Fruit fly (Drosophila melanogaster) whole organism, embryonic: ENCODE results near the gene Ide.

Source experiments
- Abd-B ChIP-seq: fragments of 200-800 bp; sonication (Bioruptor generic); optimal IDR thresholded peaks from 2 replicates; lab custom pipeline; 2018; ENCODE audit warnings: missing biosample characterization, mild to moderate bottlenecking, missing genetic modification characterization, moderate library complexity
- Atf3 ChIP-seq: fragments of 200-800 bp; sonication (Bioruptor generic); optimal IDR thresholded peaks from 3 replicates; lab custom pipeline; 2016; ENCODE audit warnings: missing biosample characterization, missing genetic modification characterization
- Atf6 ChIP-seq: fragments of 200-800 bp; sonication (Bioruptor generic); IDR thresholded peaks from 2 replicates; pipeline ENCODE4 v1.3.6; 2022; ENCODE audit warnings: missing biosample characterization, missing genetic modification characterization
- Bgb ChIP-seq: fragments of 200-800 bp; sonication (Bioruptor generic); IDR thresholded peaks from 2 replicates; pipeline ENCODE4 v1.3.6; 2022; ENCODE audit warnings: missing biosample characterization, missing genetic modification characterization; ENCODE audit not compliant: partially characterized antibody
- CG11247 ChIP-seq: fragments of 200-800 bp; sonication (Bioruptor generic); IDR thresholded peaks from 2 replicates; pipeline ENCODE4 v1.3.6; 2022; ENCODE audit warnings: missing biosample characterization, missing genetic modification characterization
- CG11560 ChIP-seq: fragments of 200-800 bp; sonication (Bioruptor generic); IDR thresholded peaks from 3 replicates; pipeline ENCODE4 v1.3.6; 2022; ENCODE audit warnings: missing biosample characterization, missing genetic modification characterization
- CG11695 ChIP-seq: fragments of 200-800 bp; sonication (Bioruptor generic); IDR thresholded peaks from 3 replicates; pipeline ENCODE4 v1.3.6; 2022; ENCODE audit warnings: missing biosample characterization, missing genetic modification characterization
- CG12236 ChIP-seq: fragments of 200-800 bp; sonication (Bioruptor generic); optimal IDR thresholded peaks from 2 replicates; lab custom pipeline; 2016; ENCODE audit warnings: missing biosample characterization, missing genetic modification characterization
- CG12769 ChIP-seq: fragments of 200-800 bp; sonication (Bioruptor generic); optimal IDR thresholded peaks from 2 replicates; lab custom pipeline; 2019; ENCODE audit warnings: missing biosample characterization, mild to moderate bottlenecking, missing genetic modification characterization, moderate library complexity
- CG13123 ChIP-seq: fragments of 200-800 bp; sonication (Bioruptor generic); optimal IDR thresholded peaks from 2 replicates; lab custom pipeline; 2016; ENCODE audit warnings: missing biosample characterization, missing genetic modification characterization
- CG14050 ChIP-seq: fragments of 200-800 bp; sonication (Bioruptor generic); IDR thresholded peaks from 3 replicates; pipeline ENCODE4 v1.3.6; 2022; ENCODE audit warnings: missing biosample characterization, missing genetic modification characterization
- CG14667 ChIP-seq: fragments of 200-800 bp; sonication (Bioruptor generic); IDR thresholded peaks from 2 replicates; pipeline ENCODE4 v1.3.6; 2022; ENCODE audit warnings: missing biosample characterization, missing genetic modification characterization
- CG15073 ChIP-seq: fragments of 200-800 bp; sonication (Bioruptor generic); optimal IDR thresholded peaks from 2 replicates; lab custom pipeline; 2016; ENCODE audit warnings: missing biosample characterization, missing genetic modification characterization
- CG1529 ChIP-seq: fragments of 200-800 bp; sonication (Bioruptor generic); optimal IDR thresholded peaks from 3 replicates; lab custom pipeline; 2018; ENCODE audit warnings: missing biosample characterization, missing genetic modification characterization
- CG18619 ChIP-seq: fragments of 200-800 bp; sonication (Bioruptor generic); optimal IDR thresholded peaks from 3 replicates; lab custom pipeline; 2017; ENCODE audit warnings: missing biosample characterization, mild to moderate bottlenecking, missing genetic modification characterization
- CG31441 ChIP-seq: fragments of 200-800 bp; sonication (Bioruptor generic); IDR thresholded peaks from 2 replicates; pipeline ENCODE4 v1.3.6; 2022; ENCODE audit warnings: missing biosample characterization, missing genetic modification characterization
- CG32532 ChIP-seq: fragments of 200-800 bp; sonication (Bioruptor generic); IDR thresholded peaks from 2 replicates; pipeline ENCODE4 v1.3.6; 2022; ENCODE audit warnings: missing biosample characterization, missing genetic modification characterization
- CG34376 ChIP-seq: fragments of 200-800 bp; sonication (Bioruptor generic); optimal IDR thresholded peaks from 2 replicates; lab custom pipeline; 2018; ENCODE audit warnings: missing biosample characterization, mild to moderate bottlenecking, missing genetic modification characterization
- CG6765 ChIP-seq: fragments of 200-800 bp; sonication (Bioruptor generic); optimal IDR thresholded peaks from 3 replicates; lab custom pipeline; 2017; ENCODE audit warnings: missing biosample characterization, mild to moderate bottlenecking, missing genetic modification characterization
- CG6791 ChIP-seq: fragments of 200-800 bp; sonication (Bioruptor generic); IDR thresholded peaks from 3 replicates; pipeline ENCODE4 v1.3.6; 2022; ENCODE audit warnings: missing biosample characterization, missing genetic modification characterization; ENCODE audit not compliant: partially characterized antibody
- CG7372 ChIP-seq: fragments of 200-800 bp; sonication (Bioruptor generic); IDR thresholded peaks from 2 replicates; pipeline ENCODE4 v1.3.6; 2022; ENCODE audit warnings: missing biosample characterization, missing genetic modification characterization
- CG7745 ChIP-seq: fragments of 200-800 bp; sonication (Bioruptor generic); optimal IDR thresholded peaks from 2 replicates; lab custom pipeline; 2018; ENCODE audit warnings: missing biosample characterization, mild to moderate bottlenecking, missing genetic modification characterization, moderate library complexity
- CG8089 ChIP-seq: fragments of 200-800 bp; sonication (Bioruptor generic); optimal IDR thresholded peaks from 3 replicates; lab custom pipeline; 2016; ENCODE audit warnings: missing biosample characterization, missing genetic modification characterization
- CG9932 ChIP-seq: fragments of 200-800 bp; sonication (Bioruptor generic); IDR thresholded peaks from 2 replicates; pipeline ENCODE4 v1.3.6; 2022; ENCODE audit warnings: missing biosample characterization, missing genetic modification characterization
- CHES-1-like ChIP-seq: fragments of 200-800 bp; sonication (Bioruptor generic); optimal IDR thresholded peaks from 2 replicates; lab custom pipeline; 2016; ENCODE audit warnings: missing biosample characterization, missing genetic modification characterization
- Drgx ChIP-seq: fragments of 200-800 bp; sonication (Bioruptor generic); IDR thresholded peaks from 2 replicates; pipeline ENCODE4 v1.3.6; 2022; ENCODE audit warnings: missing biosample characterization, missing genetic modification characterization
- Elba2 ChIP-seq: fragments of 200-800 bp; sonication (Bioruptor generic); optimal IDR thresholded peaks from 3 replicates; lab custom pipeline; 2016; ENCODE audit warnings: missing biosample characterization, missing genetic modification characterization
- Fer3 ChIP-seq: fragments of 200-800 bp; sonication (Bioruptor generic); optimal IDR thresholded peaks from 2 replicates; lab custom pipeline; 2018; ENCODE audit warnings: missing biosample characterization, mild to moderate bottlenecking, missing genetic modification characterization, moderate library complexity
- H15 ChIP-seq: fragments of 200-800 bp; sonication (Bioruptor generic); IDR thresholded peaks from 3 replicates; pipeline ENCODE4 v1.3.6; 2022; ENCODE audit warnings: missing biosample characterization, missing genetic modification characterization
- HmgZ ChIP-seq: fragments of 200-800 bp; sonication (Bioruptor generic); optimal IDR thresholded peaks from 2 replicates; lab custom pipeline; 2018; ENCODE audit warnings: missing biosample characterization, mild to moderate bottlenecking, missing genetic modification characterization
- Neu2 ChIP-seq: fragments of 200-800 bp; sonication (Bioruptor generic); optimal IDR thresholded peaks from 3 replicates; lab custom pipeline; 2016; ENCODE audit warnings: missing biosample characterization, missing genetic modification characterization, borderline replicate concordance
- TFAM ChIP-seq: fragments of 200-800 bp; sonication (Bioruptor generic); optimal IDR thresholded peaks from 2 replicates; lab custom pipeline; 2017; ENCODE audit warnings: missing biosample characterization, missing genetic modification characterization, inconsistent platforms
- amos ChIP-seq: fragments of 200-800 bp; sonication (Bioruptor generic); IDR thresholded peaks from 2 replicates; pipeline ENCODE4 v1.3.6; 2022; ENCODE audit warnings: missing biosample characterization, missing genetic modification characterization; ENCODE audit not compliant: partially characterized antibody
- bsh ChIP-seq, 2 experiments: fragments of 200-800 bp; sonication (Bioruptor generic); optimal IDR thresholded peaks; 2 replicates each; lab custom pipeline; 2017 to 2018; ENCODE audit warnings: mild to moderate bottlenecking in 2 of 2, missing biosample characterization in 2 of 2, missing genetic modification characterization in 2 of 2, moderate library complexity in 1 of 2
- cato ChIP-seq: fragments of 200-800 bp; sonication (Bioruptor generic); optimal IDR thresholded peaks from 2 replicates; lab custom pipeline; 2016; ENCODE audit warnings: missing biosample characterization, missing genetic modification characterization, borderline replicate concordance
- crc ChIP-seq: fragments of 200-800 bp; sonication (Bioruptor generic); optimal IDR thresholded peaks from 2 replicates; lab custom pipeline; 2016; ENCODE audit warnings: missing biosample characterization, missing genetic modification characterization
- dati ChIP-seq: fragments of 200-800 bp; sonication (Bioruptor generic); IDR thresholded peaks from 2 replicates; pipeline ENCODE4 v1.3.6; 2022; ENCODE audit warnings: missing biosample characterization, missing genetic modification characterization
- ewg ChIP-seq: fragments of 200-800 bp; sonication (Bioruptor generic); optimal IDR thresholded peaks from 3 replicates; lab custom pipeline; 2017; ENCODE audit warnings: mild to moderate bottlenecking, missing biosample characterization, missing genetic modification reagents, missing genetic modification characterization
- fd3F ChIP-seq: fragments of 200-800 bp; sonication (Bioruptor generic); optimal IDR thresholded peaks from 2 replicates; lab custom pipeline; 2018; ENCODE audit warnings: missing biosample characterization, mild to moderate bottlenecking, missing genetic modification characterization, moderate library complexity
- mld ChIP-seq: fragments of 200-800 bp; sonication (Bioruptor generic); IDR thresholded peaks from 3 replicates; pipeline ENCODE4 v1.3.6; 2022; ENCODE audit warnings: missing biosample characterization, missing genetic modification characterization; ENCODE audit not compliant: partially characterized antibody
- pnt ChIP-seq: fragments of 200-800 bp; sonication (Bioruptor generic); optimal IDR thresholded peaks from 3 replicates; lab custom pipeline; 2016; ENCODE audit warnings: missing biosample characterization, missing genetic modification characterization
- prd ChIP-seq, 3 experiments: fragments of >200 bp in 2 of 3; fragments of 200-800 bp in 1 of 3; sonication (Bioruptor generic) in 1 of 3; optimal IDR thresholded peaks in 2 of 3; IDR thresholded peaks in 1 of 3; 2 replicates in 2 of 3; 3 replicates in 1 of 3; pipeline versions ENCODE4 v1.3.6 to Lab custom; 2017 to 2022; ENCODE audit warnings: missing biosample characterization in 1 of 3, missing genetic modification characterization in 1 of 3
- sna ChIP-seq: fragments of 200-800 bp; sonication (Bioruptor generic); IDR thresholded peaks from 2 replicates; pipeline ENCODE4 v1.3.6; 2022; ENCODE audit warnings: missing biosample characterization, missing genetic modification characterization; ENCODE audit not compliant: partially characterized antibody
- stc ChIP-seq: fragments of 200-800 bp; sonication (Bioruptor generic); IDR thresholded peaks from 2 replicates; pipeline ENCODE4 v1.3.6; 2022; ENCODE audit warnings: missing biosample characterization, missing genetic modification characterization
- twi ChIP-seq: fragments of 200-800 bp; optimal IDR thresholded peaks from 2 replicates; lab custom pipeline; 2019; ENCODE audit warnings: missing biosample characterization, mild to moderate bottlenecking, missing genetic modification characterization, moderate library complexity
- tx ChIP-seq: fragments of 200-800 bp; sonication (Bioruptor generic); optimal IDR thresholded peaks from 2 replicates; lab custom pipeline; 2016; ENCODE audit warnings: missing biosample characterization, missing genetic modification characterization
- unc-4 ChIP-seq: fragments of 200-800 bp; sonication (Bioruptor generic); IDR thresholded peaks from 2 replicates; pipeline ENCODE4 v1.3.6; 2022; ENCODE audit warnings: missing biosample characterization, missing genetic modification characterization; ENCODE audit not compliant: partially characterized antibody
- vfl ChIP-seq: fragments of 200-800 bp; sonication (Bioruptor generic); optimal IDR thresholded peaks from 2 replicates; lab custom pipeline; 2016; ENCODE audit warnings: missing biosample characterization, missing genetic modification characterization
- zen2 ChIP-seq: fragments of 200-800 bp; sonication (Bioruptor generic); IDR thresholded peaks from 3 replicates; pipeline ENCODE4 v1.3.6; 2022; ENCODE audit warnings: missing biosample characterization, missing genetic modification characterization; ENCODE audit not compliant: partially characterized antibody
- zf30C ChIP-seq: fragments of 200-800 bp; sonication (Bioruptor generic); optimal IDR thresholded peaks from 3 replicates; lab custom pipeline; 2018; ENCODE audit warnings: missing biosample characterization, mild to moderate bottlenecking, missing genetic modification characterization

The Ide gene

DNA sequence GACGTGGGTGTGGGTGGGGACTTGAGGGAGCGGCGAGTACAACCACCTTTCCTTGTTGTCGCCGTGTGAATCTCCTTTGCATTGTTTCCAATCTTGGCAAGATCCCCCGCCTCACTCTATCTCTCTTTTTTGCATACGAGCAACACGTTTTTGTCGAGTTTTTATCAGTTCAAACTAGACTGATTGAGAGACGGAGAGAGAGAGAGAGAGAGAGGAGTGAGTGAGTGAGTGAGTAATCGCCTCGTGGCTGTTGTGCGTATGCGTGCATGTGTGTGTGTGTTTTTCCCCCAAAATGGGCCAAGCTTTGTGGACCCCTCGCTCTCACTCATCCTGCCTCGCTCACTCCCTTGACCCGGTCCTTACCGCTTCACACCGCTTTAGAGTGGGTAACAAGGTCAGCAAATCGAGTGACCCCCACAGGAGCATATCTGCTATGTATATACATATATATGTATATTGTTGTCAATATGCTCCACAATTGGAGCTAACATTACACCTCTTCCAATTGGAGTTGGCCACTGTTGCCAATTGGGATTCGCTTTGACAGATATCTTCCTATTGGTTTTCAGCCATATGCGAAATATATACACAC lies 26.3 kb downstream of the Ide start (continued):
- TF ChIP-seq tx (GFP tag; lab: Kevin White, UChicago) (no peak), TFAM (GFP tag; lab: Kevin White, UChicago) (no peak), CG11695 (GFP tag; lab: Robert Waterston, UW) (no peak), CG13123 (GFP tag; lab: Kevin White, UChicago) (no peak), dati (GFP tag; lab: Robert Waterston, UW) (no peak), ewg (GFP tag; lab: Kevin White, UChicago) (peak; percentile 51), CG11247 (no peak), Abd-B (GFP tag; lab: Kevin White, UChicago) (no peak), CHES-1-like (GFP tag; lab: Kevin White, UChicago) (no peak), CG7372 (GFP tag; lab: Robert Waterston, UW) (no peak), Atf3 (GFP tag; lab: Kevin White, UChicago) (no peak), unc-4 (GFP tag; lab: Robert Waterston, UW) (no peak), stc (GFP tag; lab: Robert Waterston, UW) (no peak), CG14667 (GFP tag; lab: Robert Waterston, UW) (no peak), pnt (GFP tag; lab: Kevin White, UChicago) (no peak), Elba2 (GFP tag; lab: Kevin White, UChicago) (peak; percentile 98), Bgb (GFP tag; lab: Robert Waterston, UW) (peak; percentile 23; the same call in 1 of the 2 replicates), CG14050 (GFP tag; lab: Robert Waterston, UW) (no peak), CG11560 (tag; lab: Robert Waterston, UW) (no peak), Atf6 (0 out of 2 replicates have a peak, but pooled peaks have one; percentile 30), Fer3 (tag; lab: Kevin White, UChicago) (no peak), mld (GFP tag; lab: Robert Waterston, UW) (no peak), amos (GFP tag; lab: Robert Waterston, UW) (peak; percentile 11; the same call in 1 of the 2 replicates), Neu2 (GFP tag; lab: Kevin White, UChicago) (no peak), CG18619 (GFP tag; lab: Kevin White, UChicago) (no peak), CG1529 (GFP tag; lab: Kevin White, UChicago) (no peak), fd3F (no peak), CG6791 (GFP tag; lab: Robert Waterston, UW) (no peak), zf30C (GFP tag; lab: Kevin White, UChicago) (no peak), CG8089 (GFP tag; lab: Kevin White, UChicago) (no peak), CG12769 (tag; lab: Kevin White, UChicago) (no peak), H15 (GFP tag; lab: Robert Waterston, UW) (no peak), prd (optimal IDR thresholded peaks at IDR 0.05; lab: Kevin White, UChicago) (no peak), prd (GFP tag; IDR thresholded peaks at IDR 0.05; lab: Robert Waterston, UW) (no peak), CG12236 (no peak), CG7745 (tag; lab: Kevin White, UChicago) (no peak), HmgZ (tag; lab: Kevin White, UChicago) (peak; percentile 0), vfl (no peak), Drgx (GFP tag; lab: Robert Waterston, UW) (no peak), sna (GFP tag; lab: Robert Waterston, UW) (no peak), twi (tag; lab: Kevin White, UChicago) (no peak), CG6765 (no peak), CG15073 (no peak), CG31441 (GFP tag; lab: Robert Waterston, UW) (no peak), cato (GFP tag; lab: Kevin White, UChicago) (no peak), bsh (GFP tag; optimal IDR thresholded peaks at IDR 0.05; lab: Kevin White, UChicago) (no peak), CG34376 (GFP tag; lab: Kevin White, UChicago) (peak; percentile 26), CG32532 (GFP tag; lab: Robert Waterston, UW) (peak; percentile 13; the same call in 1 of the 2 replicates), CG9932 (no peak), crc (GFP tag; lab: Kevin White, UChicago) (no peak), zen2 (no peak)
